Fruit fly (Drosophila melanogaster) whole organism, embryonic: ENCODE measurements around the gene CG15186.

Source experiments
- CG11723 ChIP-seq: fragments of 200-800 bp; sonication (Bioruptor generic); optimal IDR thresholded peaks from 2 replicates; lab custom pipeline; 2017; ENCODE audit warnings: missing biosample characterization, mild to moderate bottlenecking, missing genetic modification characterization
- CG12942 ChIP-seq: fragments of 200-800 bp; sonication (Bioruptor generic); optimal IDR thresholded peaks from 3 replicates; lab custom pipeline; 2016; ENCODE audit warnings: missing biosample characterization, missing genetic modification characterization
- CG17385 ChIP-seq: fragments of 200-800 bp; sonication (Bioruptor generic); optimal IDR thresholded peaks from 3 replicates; lab custom pipeline; 2018; ENCODE audit warnings: missing biosample characterization, mild to moderate bottlenecking, missing genetic modification characterization
- Usf ChIP-seq: fragments of 200-800 bp; sonication (Bioruptor generic); optimal IDR thresholded peaks from 2 replicates; lab custom pipeline; 2017; ENCODE audit warnings: missing genotype, missing biosample characterization, missing genetic modification characterization
- Vsx1 ChIP-seq: fragments of 200-800 bp; sonication (Bioruptor generic); optimal IDR thresholded peaks from 2 replicates; lab custom pipeline; 2017; ENCODE audit warnings: missing biosample characterization, mild to moderate bottlenecking, missing genetic modification characterization, missing genetic modification reagents
- prd ChIP-seq, 3 experiments: fragments of >200 bp in 2 of 3; fragments of 200-800 bp in 1 of 3; sonication (Bioruptor generic) in 1 of 3; optimal IDR thresholded peaks in 2 of 3; IDR thresholded peaks in 1 of 3; 2 replicates in 2 of 3; 3 replicates in 1 of 3; pipeline versions ENCODE4 v1.3.6 to Lab custom; 2017 to 2022; ENCODE audit warnings: missing biosample characterization in 1 of 3, missing genetic modification characterization in 1 of 3

DNA sequence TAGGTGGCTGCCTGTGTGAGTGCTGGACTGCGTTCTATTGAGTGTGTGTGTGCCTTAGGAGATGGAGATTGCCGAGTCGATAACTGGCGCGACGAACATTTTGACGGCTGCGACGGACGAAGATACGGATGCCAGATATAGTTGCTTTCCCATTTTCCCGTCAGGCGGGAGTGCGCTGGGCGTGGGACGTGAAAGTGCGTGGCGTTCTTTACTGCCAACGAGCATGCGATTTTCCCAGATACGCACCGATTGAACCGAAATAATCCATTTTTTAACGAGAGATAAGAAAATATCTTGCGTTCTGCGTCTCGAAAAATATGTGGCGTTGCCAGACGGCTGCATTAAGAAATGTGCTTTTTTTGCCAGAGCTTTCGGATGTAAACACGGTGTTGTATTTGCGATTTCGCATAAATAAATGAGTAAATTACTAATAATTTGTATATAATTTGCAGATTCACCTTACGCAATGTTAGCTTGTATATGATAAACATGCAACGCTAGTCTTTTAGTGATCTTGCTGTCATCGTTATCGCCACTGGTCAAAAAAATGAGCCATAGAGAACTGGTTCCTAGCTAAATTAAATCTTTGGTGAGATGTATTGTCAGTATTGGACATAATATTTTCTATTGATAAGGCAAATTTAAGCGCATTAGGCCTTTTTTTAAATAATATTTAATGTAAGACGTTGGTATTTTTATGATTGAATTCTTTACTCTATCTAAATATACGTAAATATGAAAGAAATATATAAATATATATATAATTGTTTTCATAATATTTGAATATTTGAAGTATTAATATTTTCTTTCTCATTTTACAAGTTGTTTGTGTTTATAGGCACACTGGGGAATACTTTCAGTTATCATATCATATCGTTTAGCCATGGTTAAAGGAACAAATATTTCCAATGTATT lies 21.7 kb upstream of the CG15186 start, which contains the start of gene CG9727:
- TF ChIP-seq CG11723 (no peak), Vsx1 (GFP tag; lab: Kevin White, UChicago) (no peak), CG17385 (GFP tag; lab: Kevin White, UChicago) (no peak), CG12942 (GFP tag; lab: Kevin White, UChicago) (no peak), Usf (GFP tag; lab: Kevin White, UChicago) (no peak), prd (optimal IDR thresholded peaks at IDR 0.05; lab: Kevin White, UChicago) (no peak), prd (GFP tag; IDR thresholded peaks at IDR 0.05; lab: Robert Waterston, UW) (no peak)
